Worm (Caenorhabditis elegans): ENCODE results near the gene F09E5.12.

- TF ChIP-seq aly-2 (tag; optimal IDR thresholded peaks at IDR 0.05): no peak
- no peak for TF ChIP-seq lin-39 (tag; optimal IDR thresholded peaks at IDR 0.05)
- TF ChIP-seq ZK546.5 (tag; optimal IDR thresholded peaks at IDR 0.05): no peak
- no peak for TF ChIP-seq elt-3 (tag; optimal IDR thresholded peaks at IDR 0.05)
- no peak for TF ChIP-seq unc-62 (GFP tag; optimal IDR thresholded peaks at IDR 0.05)
- TF ChIP-seq ztf-4 (tag; optimal IDR thresholded peaks at IDR 0.05): no peak
Observed at ce11 chrII:5395594-5395993, 25.1 kb upstream of the F09E5.12 start, which contains the start of gene pink-1.
